Fruit fly (Drosophila melanogaster): Measurements from ENCODE around the gene MBD-R2.
A peak's percentile ranks its signal among the peaks of the same experiment; 100 is the strongest.

MBD-R2 gene

dm6 chr3R:12386965-12387364 is 30.9 kb upstream of the MBD-R2 start, which contains the start of gene CG33098:
CG33098 (plus strand) TSS chr3R:12387188.
- TF ChIP-seq Met (GFP tag; optimal IDR thresholded peaks at IDR 0.05), result no peak
- no peak for TF ChIP-seq esn (GFP tag; optimal IDR thresholded peaks at IDR 0.05)
- no peak for TF ChIP-seq CG11902 (GFP tag; optimal IDR thresholded peaks at IDR 0.05)
- no peak for TF ChIP-seq Hr38 (GFP tag; optimal IDR thresholded peaks at IDR 0.05)
- no peak for TF ChIP-seq Smox (GFP tag; optimal IDR thresholded peaks at IDR 0.05)
- TF ChIP-seq CG31627 (GFP tag; optimal IDR thresholded peaks at IDR 0.05), result no peak
- TF ChIP-seq svp (GFP tag), result no peak
- TF ChIP-seq fkh (GFP tag; optimal IDR thresholded peaks at IDR 0.05), result no peak
- no peak for TF ChIP-seq Gug (GFP tag; IDR thresholded peaks at IDR 0.05)
- no peak for TF ChIP-seq CG6854 (GFP tag; optimal IDR thresholded peaks at IDR 0.05)
- TF ChIP-seq CG10669 (GFP tag; optimal IDR thresholded peaks at IDR 0.05), result no peak
- no peak for TF ChIP-seq CG1621 (tag; optimal IDR thresholded peaks at IDR 0.05)
- no peak for TF ChIP-seq salr (GFP tag; optimal IDR thresholded peaks at IDR 0.05)
- TF ChIP-seq Sox102F (GFP tag; optimal IDR thresholded peaks at IDR 0.05), result no peak
- no peak for TF ChIP-seq fd59A (GFP tag; optimal IDR thresholded peaks at IDR 0.05)
- TF ChIP-seq CG16779 (tag; optimal IDR thresholded peaks at IDR 0.05), result no peak
- TF ChIP-seq Ets21C (GFP tag; optimal IDR thresholded peaks at IDR 0.05), result no peak
- no peak for TF ChIP-seq CG11762 (GFP tag; optimal IDR thresholded peaks at IDR 0.05; ENCODE audit: insufficient read depth)
- TF ChIP-seq CG6792 (GFP tag; optimal IDR thresholded peaks at IDR 0.05), result no peak
- TF ChIP-seq lz (GFP tag; optimal IDR thresholded peaks at IDR 0.05), result no peak

- TF ChIP-seq CG8119 (GFP tag; IDR thresholded peaks at IDR 0.05), result no peak
- no peak for TF ChIP-seq Sox14 (GFP tag; optimal IDR thresholded peaks at IDR 0.05)
- TF ChIP-seq CG32006 (GFP tag; optimal IDR thresholded peaks at IDR 0.05), result no peak
- no peak for TF ChIP-seq CG6276 (GFP tag; optimal IDR thresholded peaks at IDR 0.05)
- TF ChIP-seq fd59A (GFP tag; optimal IDR thresholded peaks at IDR 0.05), result no peak
- TF ChIP-seq Gug (GFP tag; IDR thresholded peaks at IDR 0.05), result no peak
- TF ChIP-seq Sox102F (GFP tag; optimal IDR thresholded peaks at IDR 0.05), result no peak
- TF ChIP-seq spab (GFP tag; optimal IDR thresholded peaks at IDR 0.05), result no peak
- TF ChIP-seq esn (GFP tag; optimal IDR thresholded peaks at IDR 0.05), result no peak
- no peak for TF ChIP-seq CG10631 (GFP tag; optimal IDR thresholded peaks at IDR 0.05)
- TF ChIP-seq fkh (GFP tag; optimal IDR thresholded peaks at IDR 0.05), result no peak
- TF ChIP-seq CG6792 (GFP tag; optimal IDR thresholded peaks at IDR 0.05), result no peak
- TF ChIP-seq CG6854 (GFP tag; optimal IDR thresholded peaks at IDR 0.05), result no peak
- TF ChIP-seq pdm3 (GFP tag; optimal IDR thresholded peaks at IDR 0.05), result no peak
- no peak for TF ChIP-seq Ets21C (GFP tag; optimal IDR thresholded peaks at IDR 0.05)
These were observed 29.9 kb upstream of the MBD-R2 start, which contains the start of gene Sol1 for dm6 chr3R:12385949-12386348. Sol1 (plus strand) TSS chr3R:12386249.

DNA sequence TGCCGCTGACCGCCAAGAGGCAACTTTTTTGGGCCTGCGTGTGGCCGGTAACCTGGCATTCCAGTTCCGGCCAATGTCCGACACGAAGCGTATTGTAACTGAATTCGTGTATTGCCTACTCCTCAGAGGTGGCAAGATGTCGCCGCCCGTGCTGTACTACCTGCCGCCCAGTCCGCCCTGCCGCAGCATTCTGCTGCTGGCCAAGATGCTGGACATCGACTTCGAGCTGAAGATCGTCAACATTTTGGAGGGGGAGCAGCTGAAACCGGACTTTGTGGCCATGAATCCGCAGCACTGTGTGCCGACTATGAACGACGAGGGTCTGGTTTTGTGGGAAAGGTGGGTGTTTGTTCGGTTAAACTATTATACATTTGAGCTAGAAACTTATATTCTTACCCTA is 28.2 kb upstream of the MBD-R2 start:
- TF ChIP-seq dsx (GFP tag; optimal IDR thresholded peaks at IDR 0.05; ENCODE audit: poor library complexity, severe bottlenecking) (no peak), CG8119 (GFP tag; IDR thresholded peaks at IDR 0.05) (no peak), CG8319 (GFP tag; optimal IDR thresholded peaks at IDR 0.05) (no peak), Lpt (GFP tag; optimal IDR thresholded peaks at IDR 0.05) (peak; percentile 24), CG1621 (tag; optimal IDR thresholded peaks at IDR 0.05) (no peak), Hr39 (GFP tag; optimal IDR thresholded peaks at IDR 0.05) (no peak), Ets96B (tag; optimal IDR thresholded peaks at IDR 0.05) (no peak), eg (GFP tag; IDR thresholded peaks at IDR 0.05) (0 out of 3 replicates have a peak, but pooled peaks have one; percentile 18)

dm6 chr3R:12383784-12384183 is 27.7 kb upstream of the MBD-R2 start:
- TF ChIP-seq CG15336 (GFP tag; IDR thresholded peaks at IDR 0.05) (no peak), CG8632 (GFP tag; optimal IDR thresholded peaks at IDR 0.05) (no peak), Eip78C (GFP tag) (peak; percentile 71), fkh (GFP tag; optimal IDR thresholded peaks at IDR 0.05) (peak; percentile 73), Hr4 (GFP tag; optimal IDR thresholded peaks at IDR 0.05) (no peak), CG11294 (GFP tag; IDR thresholded peaks at IDR 0.05) (no peak), CG6792 (GFP tag; optimal IDR thresholded peaks at IDR 0.05) (no peak), CG1621 (tag; optimal IDR thresholded peaks at IDR 0.05) (no peak)

Measured in whole organism, prepupa.